Worm (Caenorhabditis elegans) whole organism, young adult: ENCODE measurements around the gene ZK546.4.
"Not testable (repeated sequence)": the region's sequence is repeated elsewhere in the genome, so short reads cannot be mapped to it uniquely, and the experiment has no call there.

Experiments used
- B0019.2 ChIP-seq: fragments of 200-800 bp; sonication (Bioruptor generic); conservative IDR thresholded peaks from 2 replicates; pipeline ENCODE4 v1.3.6; 2022; ENCODE audit warnings: missing genetic modification reagents, missing genetic modification characterization, missing compliant biosample characterization
- B0035.1 ChIP-seq: sonication (generic microtip); optimal IDR thresholded peaks from 2 replicates; lab custom pipeline; 2016; ENCODE audit warnings: missing genetic modification characterization, mild to moderate bottlenecking, missing compliant biosample characterization, missing genotype, missing genetic modification reagents
- C06A6.2 ChIP-seq: fragments of 200-800 bp; sonication (Bioruptor generic); conservative IDR thresholded peaks from 2 replicates; pipeline ENCODE4 v1.3.6; 2022; ENCODE audit warnings: missing genetic modification characterization, missing compliant biosample characterization
- C17E4.6 ChIP-seq: fragments of 200-800 bp; sonication (Bioruptor generic); IDR thresholded peaks from 2 replicates; pipeline ENCODE4 v1.3.6; 2022; ENCODE audit warnings: missing genetic modification reagents, missing genetic modification characterization, missing compliant biosample characterization
- F23B12.7 ChIP-seq: sonication (generic microtip); optimal IDR thresholded peaks from 2 replicates; lab custom pipeline; 2017; ENCODE audit warnings: missing genetic modification characterization, mild to moderate bottlenecking, missing compliant biosample characterization, antibody characterized with exemption, moderate library complexity; ENCODE audit not compliant: insufficient read depth
- F33H1.4 ChIP-seq: fragments of 200-800 bp; sonication (Bioruptor generic); IDR thresholded peaks from 2 replicates; pipeline ENCODE4 v1.3.6; 2022; ENCODE audit warnings: missing genetic modification reagents, missing genetic modification characterization, missing compliant biosample characterization
- F55B11.4 ChIP-seq: sonication (generic microtip); optimal IDR thresholded peaks from 2 replicates; lab custom pipeline; 2016; ENCODE audit warnings: missing compliant biosample characterization, missing genetic modification characterization, borderline replicate concordance; ENCODE audit not compliant: insufficient read depth
- T07F8.4 ChIP-seq: sonication (generic microtip); optimal IDR thresholded peaks from 2 replicates; lab custom pipeline; 2016; ENCODE audit warnings: mild to moderate bottlenecking, missing genetic modification characterization, moderate library complexity, missing compliant biosample characterization
- Y53F4B.3 ChIP-seq: fragments of 200-800 bp; sonication (Bioruptor generic); IDR thresholded peaks from 2 replicates; pipeline ENCODE4 v1.3.6; 2022; ENCODE audit warnings: missing genetic modification reagents, missing genetic modification characterization, missing compliant biosample characterization
- Y53G8AR.9 ChIP-seq: fragments of 200-800 bp; sonication (Bioruptor generic); conservative IDR thresholded peaks from 2 replicates; pipeline ENCODE4 v1.3.6; 2022; ENCODE audit warnings: missing genetic modification reagents, missing genetic modification characterization, missing compliant biosample characterization
- Y56A3A.18 ChIP-seq: fragments of 200-800 bp; sonication (Bioruptor generic); IDR thresholded peaks from 2 replicates; pipeline ENCODE4 v1.3.6; 2022; ENCODE audit warnings: missing genetic modification reagents, missing genetic modification characterization, missing compliant biosample characterization
- Y67H2A.10 ChIP-seq: fragments of 200-800 bp; sonication (Bioruptor generic); conservative IDR thresholded peaks from 2 replicates; pipeline ENCODE4 v1.3.6; 2022; ENCODE audit warnings: missing genetic modification reagents, missing genetic modification characterization, missing compliant biosample characterization
- Y95B8A.8 ChIP-seq: fragments of 200-800 bp; sonication (Bioruptor generic); IDR thresholded peaks from 2 replicates; pipeline ENCODE4 v1.3.6; 2022; ENCODE audit warnings: missing genetic modification reagents, missing genetic modification characterization, missing compliant biosample characterization
- akir-1 ChIP-seq: fragments of 200-800 bp; sonication (Bioruptor generic); optimal IDR thresholded peaks from 2 replicates; lab custom pipeline; 2018; ENCODE audit warnings: mild to moderate bottlenecking, missing genetic modification characterization, moderate library complexity, missing compliant biosample characterization
- aptf-3 ChIP-seq: fragments of 200-800 bp; sonication (Bioruptor generic); IDR thresholded peaks from 2 replicates; pipeline ENCODE4 v1.3.6; 2022; ENCODE audit warnings: missing genetic modification characterization, missing compliant biosample characterization
- atf-7 ChIP-seq: sonication (generic microtip); optimal IDR thresholded peaks from 2 replicates; lab custom pipeline; 2017; ENCODE audit warnings: mild to moderate bottlenecking, missing genetic modification characterization, missing compliant biosample characterization
- ccch-3 ChIP-seq: fragments of 200-800 bp; sonication (Bioruptor generic); optimal IDR thresholded peaks from 2 replicates; lab custom pipeline; 2018; ENCODE audit warnings: mild to moderate bottlenecking, missing genetic modification characterization, missing compliant biosample characterization
- ceh-40 ChIP-seq: fragments of 200-800 bp; sonication (Bioruptor generic); IDR thresholded peaks from 2 replicates; pipeline ENCODE4 v1.3.6; 2022; ENCODE audit warnings: missing genetic modification characterization, missing compliant biosample characterization
- dpl-1 ChIP-seq: fragments of 150-350 bp; optimal IDR thresholded peaks from 2 replicates; lab custom pipeline; 2014; ENCODE audit warnings: missing biosample characterization, missing genetic modification reagents, missing genetic modification characterization
- ekl-4 ChIP-seq: fragments of 200-800 bp; sonication (Bioruptor generic); IDR thresholded peaks from 2 replicates; pipeline ENCODE4 v1.3.6; 2022; ENCODE audit warnings: missing genetic modification reagents, missing genetic modification characterization, missing compliant biosample characterization
- fkh-3 ChIP-seq: sonication (generic microtip); optimal IDR thresholded peaks from 2 replicates; lab custom pipeline; 2016; ENCODE audit warnings: mild to moderate bottlenecking, missing genetic modification characterization, missing compliant biosample characterization
- gei-17 ChIP-seq: fragments of 200-800 bp; sonication (Bioruptor generic); optimal IDR thresholded peaks from 2 replicates; lab custom pipeline; 2018; ENCODE audit warnings: mild to moderate bottlenecking, missing genetic modification characterization, missing compliant biosample characterization
- hlh-12 ChIP-seq: sonication (generic microtip); optimal IDR thresholded peaks from 2 replicates; lab custom pipeline; 2016; ENCODE audit warnings: missing genetic modification characterization, missing compliant biosample characterization
- let-526 ChIP-seq: fragments of 200-800 bp; sonication (Bioruptor generic); IDR thresholded peaks from 2 replicates; pipeline ENCODE4 v1.3.6; 2022; ENCODE audit warnings: missing genetic modification reagents, missing genetic modification characterization, missing compliant biosample characterization
- lin-26 ChIP-seq: fragments of 200-800 bp; sonication (Bioruptor generic); IDR thresholded peaks from 2 replicates; pipeline ENCODE4 v1.3.6; 2022; ENCODE audit warnings: missing genetic modification reagents, missing genetic modification characterization, missing compliant biosample characterization
- lin-35 ChIP-seq, 3 experiments: fragments of 150-350 bp in 2 of 3; sonication (generic microtip) in 1 of 3; optimal IDR thresholded peaks; 2 replicates each; lab custom pipeline; 2014 to 2018; ENCODE audit warnings: missing biosample characterization in 3 of 3, missing genetic modification characterization in 3 of 3, missing genetic modification reagents in 3 of 3
- lin-40 ChIP-seq: sonication (generic microtip); optimal IDR thresholded peaks from 2 replicates; lab custom pipeline; 2016; ENCODE audit warnings: missing genetic modification characterization, mild to moderate bottlenecking, missing compliant biosample characterization, missing genotype, missing genetic modification reagents
- lin-54 ChIP-seq: fragments of 200-800 bp; sonication (Bioruptor generic); optimal IDR thresholded peaks from 2 replicates; lab custom pipeline; 2018; ENCODE audit warnings: mild to moderate bottlenecking, missing genetic modification characterization, missing compliant biosample characterization
- madf-3 ChIP-seq: fragments of 200-800 bp; sonication (Bioruptor generic); IDR thresholded peaks from 2 replicates; pipeline ENCODE4 v1.3.6; 2022; ENCODE audit warnings: missing genetic modification reagents, missing genetic modification characterization, missing compliant biosample characterization
- madf-8 ChIP-seq: fragments of 200-800 bp; sonication (Bioruptor generic); conservative IDR thresholded peaks from 2 replicates; pipeline ENCODE4 v1.3.6; 2022; ENCODE audit warnings: missing genetic modification reagents, missing genetic modification characterization, missing compliant biosample characterization
- mcd-1 ChIP-seq: fragments of 200-800 bp; sonication (Bioruptor generic); IDR thresholded peaks from 2 replicates; pipeline ENCODE4 v1.3.6; 2022; ENCODE audit warnings: missing genetic modification reagents, missing genetic modification characterization, missing compliant biosample characterization
- mxl-1 ChIP-seq: sonication (generic microtip); optimal IDR thresholded peaks from 2 replicates; lab custom pipeline; 2016; ENCODE audit warnings: missing genetic modification characterization, missing compliant biosample characterization
- nfya-1 ChIP-seq: sonication (generic microtip); optimal IDR thresholded peaks from 2 replicates; lab custom pipeline; 2017; ENCODE audit warnings: antibody characterized with exemption, missing compliant biosample characterization, missing genetic modification characterization, borderline replicate concordance; ENCODE audit not compliant: insufficient read depth
- nfya-2 ChIP-seq: fragments of 200-800 bp; sonication (Bioruptor generic); IDR thresholded peaks from 2 replicates; pipeline ENCODE4 v1.3.6; 2022; ENCODE audit warnings: missing genetic modification reagents, missing genetic modification characterization, missing compliant biosample characterization
- nhr-90 ChIP-seq: sonication (generic microtip); optimal IDR thresholded peaks from 2 replicates; lab custom pipeline; 2016; ENCODE audit warnings: missing genotype, mild to moderate bottlenecking, missing genetic modification characterization, missing compliant biosample characterization
- rcor-1 ChIP-seq: fragments of 200-800 bp; sonication (Bioruptor generic); IDR thresholded peaks from 2 replicates; pipeline ENCODE4 v1.3.6; 2022; ENCODE audit warnings: missing genetic modification reagents, missing genetic modification characterization, missing compliant biosample characterization
- rec-8 ChIP-seq, 2 experiments: sonication (generic microtip); optimal IDR thresholded peaks; 2 replicates each; lab custom pipeline; 2016; ENCODE audit warnings: mild to moderate bottlenecking in 2 of 2, missing genetic modification characterization in 2 of 2, missing genetic modification reagents in 2 of 2, missing genotype in 2 of 2, missing biosample characterization in 1 of 2, missing compliant biosample characterization in 1 of 2, moderate library complexity in 1 of 2
- snpc-1.1 ChIP-seq: sonication (generic microtip); optimal IDR thresholded peaks from 2 replicates; lab custom pipeline; 2017; ENCODE audit warnings: missing genetic modification characterization, mild to moderate bottlenecking, missing compliant biosample characterization, antibody characterized with exemption, moderate library complexity, missing genotype, missing genetic modification reagents; ENCODE audit not compliant: insufficient read depth
- snpc-1.3 ChIP-seq: sonication (generic microtip); optimal IDR thresholded peaks from 2 replicates; lab custom pipeline; 2017; ENCODE audit warnings: missing genetic modification characterization, mild to moderate bottlenecking, missing compliant biosample characterization, antibody characterized with exemption, moderate library complexity, missing genotype, missing genetic modification reagents; ENCODE audit not compliant: insufficient read depth
- snpc-3.4 ChIP-seq: sonication (generic microtip); optimal IDR thresholded peaks from 2 replicates; lab custom pipeline; 2017; ENCODE audit warnings: missing genetic modification characterization, mild to moderate bottlenecking, missing compliant biosample characterization, antibody characterized with exemption, moderate library complexity, missing genotype, missing genetic modification reagents
- snpc-4 ChIP-seq, 5 experiments: fragments of 150-350 bp in 1 of 5; sonication (generic microtip) in 4 of 5; optimal IDR thresholded peaks; 2 replicates each; lab custom pipeline; 2014 to 2018; ENCODE audit warnings: missing genetic modification characterization in 5 of 5, missing biosample characterization in 3 of 5, antibody characterized with exemption in 2 of 5, mild to moderate bottlenecking in 2 of 5, missing compliant biosample characterization in 2 of 5, missing genotype in 2 of 5, moderate library complexity in 2 of 5, missing genetic modification reagents in 1 of 5
- zim-3 ChIP-seq: sonication (generic microtip); optimal IDR thresholded peaks from 2 replicates; lab custom pipeline; 2017; ENCODE audit warnings: mild to moderate bottlenecking, missing genetic modification characterization, moderate library complexity, missing compliant biosample characterization
- ztf-25 ChIP-seq: fragments of 200-800 bp; sonication (Bioruptor generic); IDR thresholded peaks from 2 replicates; pipeline ENCODE4 v1.3.6; 2022; ENCODE audit warnings: missing genetic modification reagents, missing genetic modification characterization, missing compliant biosample characterization

Gene ZK546.4

DNA sequence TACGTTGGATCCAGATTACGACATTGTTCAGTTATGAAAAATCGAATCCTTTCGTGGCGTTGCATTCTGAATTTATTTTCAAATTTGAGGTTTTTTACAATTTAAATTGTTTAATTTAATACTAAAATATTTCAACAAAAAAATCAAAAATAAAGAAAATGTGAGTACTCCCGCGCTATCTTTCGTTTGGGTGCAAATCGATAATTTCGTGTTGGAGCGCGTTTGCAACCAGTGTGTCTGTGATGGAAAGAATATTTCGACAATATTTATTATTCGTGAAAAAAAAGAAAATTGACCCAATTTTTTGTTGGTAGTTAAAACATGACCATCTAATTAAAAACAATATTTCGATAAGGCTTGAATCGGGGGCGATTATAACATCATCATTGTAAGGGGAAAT, 35.8 kb upstream of the ZK546.4 start, which contains the start of gene R05F9.9 (continued):
- TF ChIP-seq nhr-90 (peak; percentile 10), Y53G8AR.9 (GFP tag; lab: Robert Waterston, UW) (peak; percentile 86), gei-17 (GFP tag; lab: Kevin White, UChicago) (peak; percentile 28), snpc-1.3 (tag; lab: Kevin White, UChicago) (peak; percentile 8), ekl-4 (GFP tag; lab: Robert Waterston, UW) (peak; percentile 50), lin-40 (tag; lab: Kevin White, UChicago) (peak; percentile 8), snpc-4 (GFP tag; optimal IDR thresholded peaks at IDR 0.05; lab: Kevin White, UChicago) (no peak), snpc-4 (tag; optimal IDR thresholded peaks at IDR 0.05; lab: Kevin White, UChicago) (peak in 2 of 4 experiments; percentile 23 to 50)

DNA sequence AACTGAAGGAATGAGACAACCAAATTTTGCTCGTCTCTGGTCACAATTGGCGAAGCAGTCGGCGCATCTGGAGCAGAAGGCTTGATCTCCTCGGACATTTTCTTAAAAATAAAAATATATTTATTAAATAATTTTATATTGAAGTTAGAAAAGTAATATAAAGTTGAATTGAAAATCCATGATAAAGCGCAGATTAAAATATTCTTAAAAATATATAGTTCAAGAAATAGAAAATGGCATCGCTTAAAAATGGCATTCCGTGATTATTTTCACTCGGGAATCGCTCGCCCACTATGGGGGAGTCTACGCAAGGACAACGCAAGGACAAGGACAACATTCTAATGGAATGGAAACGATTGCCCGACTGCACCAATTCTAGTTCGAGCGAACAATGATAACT, 34.1 kb upstream of the ZK546.4 start, which contains the start of gene sgt-1:
Gene sgt-1, minus strand, starts transcription at position 101 of the 400 bp plus-strand sequence.
- TF ChIP-seq T07F8.4, F55B11.4, mxl-1 (tag; lab: Kevin White, UChicago): not testable (repeated sequence)

DNA sequence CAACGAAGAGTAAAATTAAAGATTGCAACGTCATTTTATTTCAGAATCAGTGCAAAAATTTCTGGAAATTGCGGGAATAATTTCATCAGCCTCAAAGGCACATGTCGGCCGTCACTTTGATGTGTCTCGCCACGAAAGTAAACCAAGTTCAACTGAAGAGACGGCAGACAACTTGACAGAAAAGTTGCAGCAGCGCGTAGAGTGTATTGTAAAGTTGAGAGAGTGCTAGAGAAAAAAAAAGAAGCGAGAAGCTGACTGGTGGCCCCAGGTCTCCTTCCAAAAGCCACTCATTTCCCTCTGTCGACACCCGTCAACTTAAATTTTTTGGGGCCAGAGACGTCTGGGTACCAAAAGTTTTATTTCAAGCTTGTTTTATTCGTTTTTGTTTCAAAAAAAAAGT, 33.6 kb upstream of the ZK546.4 start:
- TF ChIP-seq lin-54 (GFP tag; lab: Kevin White, UChicago) (peak; percentile 68), ztf-25 (GFP tag; lab: Robert Waterston, UW) (no peak), B0019.2 (GFP tag; lab: Robert Waterston, UW) (no peak), nfya-2 (GFP tag; lab: Robert Waterston, UW) (no peak), ceh-40 (GFP tag; lab: Robert Waterston, UW) (no peak), ccch-3 (no peak), mcd-1 (GFP tag; lab: Robert Waterston, UW) (peak; percentile 70), aptf-3 (GFP tag; lab: Robert Waterston, UW) (no peak), lin-35 (GFP tag; optimal IDR thresholded peaks at IDR 0.05; lab: Kevin White, UChicago) (peak in 1 of 3 experiments; percentile 68), atf-7 (tag; lab: Kevin White, UChicago) (no peak), ekl-4 (GFP tag; lab: Robert Waterston, UW) (peak; percentile 64), F33H1.4 (GFP tag; lab: Robert Waterston, UW) (peak; percentile 84), C06A6.2 (GFP tag; lab: Robert Waterston, UW) (no peak), Y56A3A.18 (GFP tag; lab: Robert Waterston, UW) (no peak), F23B12.7 (peak; percentile 80), fkh-3 (no peak), madf-8 (GFP tag; lab: Robert Waterston, UW) (peak; percentile 47; the same call in 1 of the 2 replicates), hlh-12 (tag; lab: Kevin White, UChicago) (no peak), snpc-3.4 (peak; percentile 60), Y53F4B.3 (no peak), rcor-1 (GFP tag; lab: Robert Waterston, UW) (peak; percentile 61), dpl-1 (peak; percentile 31), snpc-1.1 (tag; lab: Kevin White, UChicago) (peak; percentile 52), Y67H2A.10 (0 out of 2 replicates have a peak, but pooled peaks have one; percentile 49), Y95B8A.8 (0 out of 2 replicates have a peak, but pooled peaks have one; percentile 60), B0035.1 (tag; lab: Kevin White, UChicago) (no peak), nfya-1 (no peak), madf-3 (peak; percentile 29; the same call in 1 of the 2 replicates), rec-8 (tag; optimal IDR thresholded peaks at IDR 0.05; lab: Kevin White, UChicago) (no peak), C17E4.6 (GFP tag; lab: Robert Waterston, UW) (no peak), akir-1 (GFP tag; lab: Kevin White, UChicago) (no peak), zim-3 (no peak), lin-26 (GFP tag; lab: Robert Waterston, UW) (no peak), let-526 (peak; percentile 32; the same call in 1 of the 2 replicates)
